Fruit fly (Drosophila melanogaster): ENCODE results near the gene zormin.

zormin gene

DNA sequence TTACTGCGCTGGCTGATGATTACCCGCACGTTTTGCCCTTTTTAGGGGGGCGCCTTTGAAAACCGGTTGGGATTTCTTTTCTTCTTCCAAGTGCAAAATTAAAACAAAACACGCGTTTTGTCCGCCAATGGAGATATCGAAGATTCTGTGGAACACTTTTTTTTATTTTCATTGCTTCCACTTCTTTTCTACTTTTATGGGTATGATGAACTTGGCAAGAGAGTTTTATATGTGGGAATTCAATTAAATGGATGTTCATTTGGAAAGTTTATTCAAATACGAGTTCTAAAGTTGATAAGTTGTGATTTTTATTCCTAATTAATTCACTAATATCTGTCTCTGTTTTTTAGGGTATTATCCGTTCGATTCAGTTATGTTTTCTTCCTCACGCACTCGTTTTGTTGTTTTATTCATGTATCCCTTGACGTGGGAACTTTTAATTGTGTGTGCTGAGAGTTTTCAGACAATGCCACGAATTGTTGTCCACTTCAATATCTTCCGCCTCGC, 12.6 kb upstream of the zormin start (continued):
- TF ChIP-seq CG31388 (GFP tag; optimal IDR thresholded peaks at IDR 0.05) = no peak
- peak in 1 of 2 experiments; percentile 14 for TF ChIP-seq chif (GFP tag; optimal IDR thresholded peaks at IDR 0.05)
- TF ChIP-seq cg (GFP tag; optimal IDR thresholded peaks at IDR 0.05) = no peak
- no peak for TF ChIP-seq CG9215 (GFP tag; IDR thresholded peaks at IDR 0.05)
- no peak for TF ChIP-seq CG9727 (GFP tag; optimal IDR thresholded peaks at IDR 0.05)
- no peak for TF ChIP-seq CG8944 (GFP tag; optimal IDR thresholded peaks at IDR 0.05)
- TF ChIP-seq Six4 (GFP tag; optimal IDR thresholded peaks at IDR 0.05) = peak; percentile 32
- no peak for TF ChIP-seq ara (GFP tag; IDR thresholded peaks at IDR 0.05)
- TF ChIP-seq CG3163 (GFP tag; optimal IDR thresholded peaks at IDR 0.05) = no peak
- TF ChIP-seq CG11696 (GFP tag; IDR thresholded peaks at IDR 0.05) = no peak
- TF ChIP-seq NC2β (GFP tag; optimal IDR thresholded peaks at IDR 0.05) = no peak
- TF ChIP-seq CrebB (tag; optimal IDR thresholded peaks at IDR 0.05) = no peak
- TF ChIP-seq zen (tag; optimal IDR thresholded peaks at IDR 0.05) = no peak
- TF ChIP-seq gcm2 (GFP tag; optimal IDR thresholded peaks at IDR 0.05) = no peak
- no peak for TF ChIP-seq Lim3 (GFP tag; IDR thresholded peaks at IDR 0.05)
- TF ChIP-seq eve (GFP tag; optimal IDR thresholded peaks at IDR 0.05) = no peak
- TF ChIP-seq ATbp (GFP tag; optimal IDR thresholded peaks at IDR 0.05) = no peak
- TF ChIP-seq nom (GFP tag; optimal IDR thresholded peaks at IDR 0.05) = peak; percentile 81
- no peak for TF ChIP-seq CG16863 (GFP tag; optimal IDR thresholded peaks at IDR 0.05)
- TF ChIP-seq CG14965 (GFP tag; optimal IDR thresholded peaks at IDR 0.05; ENCODE audit: borderline replicate concordance) = no peak
- TF ChIP-seq bigmax (GFP tag; optimal IDR thresholded peaks at IDR 0.05) = no peak
- no peak for TF ChIP-seq CG5953 (GFP tag; IDR thresholded peaks at IDR 0.05)
- no peak for TF ChIP-seq seq (GFP tag; IDR thresholded peaks at IDR 0.05)
- no peak for TF ChIP-seq Dfd (GFP tag; optimal IDR thresholded peaks at IDR 0.05)
- peak; percentile 14 for TF ChIP-seq lab (GFP tag; optimal IDR thresholded peaks at IDR 0.05)
- no peak for TF ChIP-seq bab2 (GFP tag; optimal IDR thresholded peaks at IDR 0.05)
- no peak for TF ChIP-seq Hand (GFP tag; optimal IDR thresholded peaks at IDR 0.05)
- TF ChIP-seq bbx (GFP tag; IDR thresholded peaks at IDR 0.05; ENCODE audit: partially characterized antibody) = no peak
- no peak for TF ChIP-seq ken (GFP tag; IDR thresholded peaks at IDR 0.05)
- no peak for TF ChIP-seq CG9932 (GFP tag; IDR thresholded peaks at IDR 0.05)
- no peak for TF ChIP-seq jigr1 (GFP tag; IDR thresholded peaks at IDR 0.05)
- TF ChIP-seq Ada2b (GFP tag; IDR thresholded peaks at IDR 0.05) = peak; percentile 59; the same call in 1 of the 2 replicates
- no peak for TF ChIP-seq fd64A (GFP tag; optimal IDR thresholded peaks at IDR 0.05)
- no peak for TF ChIP-seq CG34376 (GFP tag; optimal IDR thresholded peaks at IDR 0.05)
- no peak for TF ChIP-seq cwo (GFP tag; optimal IDR thresholded peaks at IDR 0.05)
- no peak for TF ChIP-seq Taf1 (GFP tag; IDR thresholded peaks at IDR 0.05)
- TF ChIP-seq H15 (GFP tag; IDR thresholded peaks at IDR 0.05) = peak; percentile 62; the same call in 2 of the 3 replicates
- no peak for TF ChIP-seq toy (GFP tag; IDR thresholded peaks at IDR 0.05)
- no peak for TF ChIP-seq yki (optimal IDR thresholded peaks at IDR 0.05)
- no peak; the same call in 1 of the 2 replicates for TF ChIP-seq H2.0 (GFP tag; IDR thresholded peaks at IDR 0.05)
- TF ChIP-seq CG13775 (GFP tag; optimal IDR thresholded peaks at IDR 0.05) = no peak
- TF ChIP-seq CG14050 (GFP tag; IDR thresholded peaks at IDR 0.05) = peak; percentile 40; the same call in 2 of the 3 replicates
- no peak for TF ChIP-seq CG12236 (GFP tag; optimal IDR thresholded peaks at IDR 0.05)
- TF ChIP-seq CG14860 (GFP tag; IDR thresholded peaks at IDR 0.05; ENCODE audit: partially characterized antibody) = no peak
- TF ChIP-seq CG30431 (GFP tag; optimal IDR thresholded peaks at IDR 0.05) = no peak
- TF ChIP-seq Hr51 (GFP tag; optimal IDR thresholded peaks at IDR 0.05) = peak in 1 of 2 experiments; percentile 8
- TF ChIP-seq Atf-2 (GFP tag; optimal IDR thresholded peaks at IDR 0.05) = no peak
- TF ChIP-seq lbe (GFP tag; optimal IDR thresholded peaks at IDR 0.05) = peak; percentile 77
- peak; percentile 70 for TF ChIP-seq phol (tag; optimal IDR thresholded peaks at IDR 0.05)
- 0 out of 2 replicates have a peak, but pooled peaks have one; percentile 49 for TF ChIP-seq ssp (GFP tag; IDR thresholded peaks at IDR 0.05)
- peak; percentile 4 for TF ChIP-seq Med (GFP tag)

Measured in whole organism, embryonic.